Fruit fly (Drosophila melanogaster) whole organism, prepupa: ENCODE measurements around the gene Ance-3.

Experiments used
- Blimp-1 ChIP-seq: fragments of 200-800 bp; sonication (Bioruptor generic); optimal IDR thresholded peaks from 3 replicates; lab custom pipeline; 2017; ENCODE audit warnings: missing biosample characterization, missing genetic modification characterization, mild to moderate bottlenecking, moderate library complexity, missing genetic modification reagents
- CG10631 ChIP-seq: fragments of 200-800 bp; sonication (Bioruptor generic); optimal IDR thresholded peaks from 2 replicates; lab custom pipeline; 2016; ENCODE audit warnings: missing biosample characterization, missing genetic modification characterization
- CG10669 ChIP-seq: fragments of 200-800 bp; sonication (Bioruptor generic); optimal IDR thresholded peaks from 3 replicates; lab custom pipeline; 2018; ENCODE audit warnings: missing biosample characterization, mild to moderate bottlenecking, missing genetic modification characterization, moderate library complexity
- CG11294 ChIP-seq: fragments of 200-800 bp; sonication (Bioruptor generic); IDR thresholded peaks from 2 replicates; pipeline ENCODE4 v1.3.6; 2022; ENCODE audit warnings: missing biosample characterization, missing genetic modification characterization
- CG11762 ChIP-seq: fragments of 200-800 bp; sonication (Bioruptor generic); optimal IDR thresholded peaks from 3 replicates; lab custom pipeline; 2016; ENCODE audit warnings: missing biosample characterization, missing genetic modification characterization; ENCODE audit not compliant: insufficient read depth
- CG15336 ChIP-seq: fragments of 200-800 bp; sonication (Bioruptor generic); IDR thresholded peaks from 2 replicates; pipeline ENCODE4 v1.3.6; 2022; ENCODE audit warnings: missing biosample characterization, missing genetic modification characterization
- CG1621 ChIP-seq: fragments of 200-800 bp; sonication (Bioruptor generic); optimal IDR thresholded peaks from 3 replicates; lab custom pipeline; 2018; ENCODE audit warnings: missing biosample characterization, mild to moderate bottlenecking, missing genetic modification characterization
- CG16779 ChIP-seq: fragments of 200-800 bp; sonication (Bioruptor generic); optimal IDR thresholded peaks from 3 replicates; lab custom pipeline; 2017; ENCODE audit warnings: missing biosample characterization, mild to moderate bottlenecking, missing genetic modification characterization
- CG31627 ChIP-seq: fragments of 200-800 bp; sonication (Bioruptor generic); optimal IDR thresholded peaks from 3 replicates; lab custom pipeline; 2016; ENCODE audit warnings: missing biosample characterization, missing genetic modification characterization
- CG32006 ChIP-seq: fragments of 200-800 bp; sonication (Bioruptor generic); optimal IDR thresholded peaks from 3 replicates; lab custom pipeline; 2017; ENCODE audit warnings: missing biosample characterization, mild to moderate bottlenecking, missing genetic modification characterization
- CG34406 ChIP-seq: fragments of 200-800 bp; sonication (Bioruptor generic); optimal IDR thresholded peaks from 3 replicates; lab custom pipeline; 2016; ENCODE audit warnings: missing biosample characterization, missing genetic modification characterization
- CG3919 ChIP-seq: fragments of 200-800 bp; sonication (Bioruptor generic); optimal IDR thresholded peaks from 3 replicates; lab custom pipeline; 2016; ENCODE audit warnings: missing biosample characterization, missing genetic modification characterization
- CG6163 ChIP-seq: fragments of 200-800 bp; sonication (Bioruptor generic); IDR thresholded peaks from 3 replicates; pipeline ENCODE4 v1.3.6; 2022; ENCODE audit warnings: missing biosample characterization, missing genetic modification characterization
- CG6276 ChIP-seq: fragments of 200-800 bp; sonication (Bioruptor generic); optimal IDR thresholded peaks from 2 replicates; lab custom pipeline; 2017; ENCODE audit warnings: missing biosample characterization, mild to moderate bottlenecking, missing genetic modification characterization
- CG6792 ChIP-seq: fragments of 200-800 bp; sonication (Bioruptor generic); optimal IDR thresholded peaks from 3 replicates; lab custom pipeline; 2016; ENCODE audit warnings: missing biosample characterization, missing genetic modification characterization
- CG6808 ChIP-seq: fragments of 200-800 bp; sonication (Bioruptor generic); optimal IDR thresholded peaks from 3 replicates; lab custom pipeline; 2017; ENCODE audit warnings: missing biosample characterization, missing genetic modification characterization, mild to moderate bottlenecking, moderate library complexity, missing genetic modification reagents
- CG6854 ChIP-seq: fragments of 200-800 bp; sonication (Bioruptor generic); optimal IDR thresholded peaks from 2 replicates; lab custom pipeline; 2017; ENCODE audit warnings: missing biosample characterization, mild to moderate bottlenecking, missing genetic modification characterization
- CG7368 ChIP-seq: fragments of 200-800 bp; sonication (Bioruptor generic); optimal IDR thresholded peaks from 3 replicates; lab custom pipeline; 2016; ENCODE audit warnings: missing biosample characterization, missing genetic modification characterization
- CG8119 ChIP-seq: fragments of 200-800 bp; sonication (Bioruptor generic); IDR thresholded peaks from 3 replicates; pipeline ENCODE4 v1.3.6; 2022; ENCODE audit warnings: missing biosample characterization, missing genetic modification characterization
- CG8319 ChIP-seq: fragments of 200-800 bp; sonication (Bioruptor generic); optimal IDR thresholded peaks from 3 replicates; lab custom pipeline; 2016; ENCODE audit warnings: missing biosample characterization, missing genetic modification characterization
- CG8632 ChIP-seq: fragments of 200-800 bp; sonication (Bioruptor generic); optimal IDR thresholded peaks from 3 replicates; lab custom pipeline; 2016; ENCODE audit warnings: missing biosample characterization, missing genetic modification characterization
- CG9139 ChIP-seq: fragments of 200-800 bp; sonication (Bioruptor generic); optimal IDR thresholded peaks from 3 replicates; lab custom pipeline; 2017; ENCODE audit warnings: missing biosample characterization, mild to moderate bottlenecking, missing genetic modification characterization
- Eip75B ChIP-seq: fragments of 200-800 bp; sonication (Bioruptor generic); optimal IDR thresholded peaks from 3 replicates; lab custom pipeline; 2016; ENCODE audit warnings: missing biosample characterization, missing genetic modification characterization
- Eip78C ChIP-seq: fragments of 200-800 bp; sonication (Bioruptor generic); peaks from one replicate; lab custom pipeline; 2016; ENCODE audit warnings: missing biosample characterization, missing genetic modification characterization
- Eip93F ChIP-seq: fragments of 200-800 bp; sonication (Bioruptor generic); optimal IDR thresholded peaks from 2 replicates; lab custom pipeline; 2016; ENCODE audit warnings: missing biosample characterization, mild to moderate bottlenecking, missing genetic modification characterization
- Ets21C ChIP-seq: fragments of 200-800 bp; sonication (Bioruptor generic); optimal IDR thresholded peaks from 3 replicates; lab custom pipeline; 2016; ENCODE audit warnings: missing biosample characterization, missing genetic modification characterization
- Ets96B ChIP-seq: fragments of 200-800 bp; optimal IDR thresholded peaks from 2 replicates; lab custom pipeline; 2019; ENCODE audit warnings: missing biosample characterization, mild to moderate bottlenecking, missing genetic modification characterization, moderate library complexity
- Gug ChIP-seq: fragments of 200-800 bp; sonication (Bioruptor generic); IDR thresholded peaks from 2 replicates; pipeline ENCODE4 v1.3.6; 2022; ENCODE audit warnings: missing biosample characterization, missing genetic modification characterization
- Hr38 ChIP-seq: sonication (Bioruptor generic); optimal IDR thresholded peaks from 2 replicates; lab custom pipeline; 2016; ENCODE audit warnings: missing biosample characterization, missing genetic modification characterization
- Hr39 ChIP-seq: fragments of 200-800 bp; sonication (Bioruptor generic); optimal IDR thresholded peaks from 2 replicates; lab custom pipeline; 2016; ENCODE audit warnings: missing biosample characterization, missing genetic modification characterization
- Hr4 ChIP-seq: fragments of 200-800 bp; sonication (Bioruptor generic); optimal IDR thresholded peaks from 3 replicates; lab custom pipeline; 2016; ENCODE audit warnings: missing biosample characterization, missing genetic modification characterization
- Met ChIP-seq: fragments of 200-800 bp; sonication (Bioruptor generic); optimal IDR thresholded peaks from 3 replicates; lab custom pipeline; 2016; ENCODE audit warnings: missing biosample characterization, missing genetic modification characterization
- OdsH ChIP-seq: fragments of 200-800 bp; sonication (Bioruptor generic); optimal IDR thresholded peaks from 3 replicates; lab custom pipeline; 2016; ENCODE audit warnings: missing biosample characterization, missing genetic modification characterization
- Smox ChIP-seq: fragments of 200-800 bp; sonication (Bioruptor generic); optimal IDR thresholded peaks from 3 replicates; lab custom pipeline; 2016; ENCODE audit warnings: missing biosample characterization, missing genetic modification characterization
- Sox14 ChIP-seq: fragments of 200-800 bp; sonication (Bioruptor generic); optimal IDR thresholded peaks from 3 replicates; lab custom pipeline; 2016; ENCODE audit warnings: missing biosample characterization, missing genetic modification characterization
- Sox15 ChIP-seq: fragments of 200-800 bp; sonication (Bioruptor generic); optimal IDR thresholded peaks from 3 replicates; lab custom pipeline; 2016; ENCODE audit warnings: missing biosample characterization, missing genetic modification characterization
- achi ChIP-seq: fragments of 200-800 bp; sonication (Bioruptor generic); optimal IDR thresholded peaks from 3 replicates; lab custom pipeline; 2016; ENCODE audit warnings: missing biosample characterization, missing genetic modification characterization
- acj6 ChIP-seq: fragments of 200-800 bp; sonication (Bioruptor generic); optimal IDR thresholded peaks from 3 replicates; lab custom pipeline; 2016; ENCODE audit warnings: missing biosample characterization, missing genetic modification characterization
- cyc ChIP-seq: fragments of 200-800 bp; sonication (Bioruptor generic); optimal IDR thresholded peaks from 3 replicates; lab custom pipeline; 2016; ENCODE audit warnings: missing biosample characterization, missing genetic modification characterization
- dac ChIP-seq: fragments of 200-800 bp; sonication (Bioruptor generic); optimal IDR thresholded peaks from 2 replicates; lab custom pipeline; 2017; ENCODE audit warnings: missing biosample characterization, mild to moderate bottlenecking, missing genetic modification characterization
- eg ChIP-seq: fragments of 200-800 bp; sonication (Bioruptor generic); IDR thresholded peaks from 3 replicates; pipeline ENCODE4 v1.3.6; 2022; ENCODE audit warnings: missing biosample characterization, missing genetic modification characterization
- esn ChIP-seq: fragments of 200-800 bp; sonication (Bioruptor generic); optimal IDR thresholded peaks from 2 replicates; lab custom pipeline; 2016; ENCODE audit warnings: missing biosample characterization, mild to moderate bottlenecking, missing genetic modification characterization, moderate library complexity
- fd59A ChIP-seq: fragments of 200-800 bp; sonication (Bioruptor generic); optimal IDR thresholded peaks from 2 replicates; lab custom pipeline; 2017; ENCODE audit warnings: missing biosample characterization, mild to moderate bottlenecking, missing genetic modification characterization, missing genetic modification reagents
- fd85E ChIP-seq: fragments of 200-800 bp; sonication (Bioruptor generic); optimal IDR thresholded peaks from 3 replicates; lab custom pipeline; 2016; ENCODE audit warnings: missing biosample characterization, missing genetic modification characterization
- lz ChIP-seq: fragments of 200-800 bp; sonication (Bioruptor generic); optimal IDR thresholded peaks from 3 replicates; lab custom pipeline; 2016; ENCODE audit warnings: missing biosample characterization, missing genetic modification characterization
- net ChIP-seq: fragments of 200-800 bp; sonication (Bioruptor generic); optimal IDR thresholded peaks from 3 replicates; lab custom pipeline; 2016; ENCODE audit warnings: missing biosample characterization, missing genetic modification characterization
- pdm3 ChIP-seq: fragments of 200-800 bp; sonication (Bioruptor generic); optimal IDR thresholded peaks from 3 replicates; lab custom pipeline; 2016; ENCODE audit warnings: missing biosample characterization, missing genetic modification characterization
- spab ChIP-seq: fragments of 200-800 bp; sonication (Bioruptor generic); optimal IDR thresholded peaks from 2 replicates; lab custom pipeline; 2017; ENCODE audit warnings: missing biosample characterization, mild to moderate bottlenecking, missing genetic modification characterization, missing genetic modification reagents
- svp ChIP-seq: fragments of 200-800 bp; sonication (Bioruptor generic); peaks from one replicate; lab custom pipeline; 2016; ENCODE audit warnings: missing biosample characterization, missing genetic modification characterization
- topi ChIP-seq: fragments of 200-800 bp; sonication (Bioruptor generic); optimal IDR thresholded peaks from 3 replicates; lab custom pipeline; 2016; ENCODE audit warnings: missing biosample characterization, missing genetic modification characterization
- vri ChIP-seq: fragments of 200-800 bp; sonication (Bioruptor generic); optimal IDR thresholded peaks from 3 replicates; lab custom pipeline; 2016; ENCODE audit warnings: missing biosample characterization, mild to moderate bottlenecking, missing genetic modification characterization

The Ance-3 gene

dm6 chr2L:13931318-13931717 lies 16.8 kb downstream of the Ance-3 start, which contains the start of gene CG42711:
Gene CG42711, minus strand, starts transcription at chr2L:13931362.
- peak; percentile 69 for TF ChIP-seq Eip78C (GFP tag; lab: Kevin White, UChicago)
- no peak for TF ChIP-seq CG8319 (GFP tag; lab: Kevin White, UChicago)
- peak; percentile 81 for TF ChIP-seq CG15336 (GFP tag; lab: Robert Waterston, UW)
- TF ChIP-seq net (GFP tag; lab: Kevin White, UChicago): peak; percentile 18
- no peak for TF ChIP-seq vri (GFP tag; lab: Kevin White, UChicago)
- peak; percentile 18 for TF ChIP-seq achi (GFP tag; lab: Kevin White, UChicago)
- TF ChIP-seq OdsH (GFP tag; lab: Kevin White, UChicago): peak; percentile 50
- TF ChIP-seq eg (GFP tag; lab: Robert Waterston, UW): peak; percentile 78
- TF ChIP-seq CG6792 (GFP tag; lab: Kevin White, UChicago): peak; percentile 35
- TF ChIP-seq Hr38 (GFP tag; lab: Kevin White, UChicago): no peak
- peak; percentile 10 for TF ChIP-seq pdm3 (GFP tag; lab: Kevin White, UChicago)
- TF ChIP-seq CG11762 (GFP tag; lab: Kevin White, UChicago): no peak
- TF ChIP-seq fd59A (GFP tag; lab: Kevin White, UChicago): no peak
- peak; percentile 5 for TF ChIP-seq CG34406 (GFP tag; lab: Kevin White, UChicago)
- TF ChIP-seq topi: no peak
- TF ChIP-seq CG8632 (GFP tag; lab: Kevin White, UChicago): peak; percentile 38
- TF ChIP-seq CG7368 (GFP tag; lab: Kevin White, UChicago): no peak
- no peak for TF ChIP-seq Ets21C (GFP tag; lab: Kevin White, UChicago)
- TF ChIP-seq fd85E (GFP tag; lab: Kevin White, UChicago): no peak
- no peak for TF ChIP-seq CG9139
- no peak for TF ChIP-seq CG31627
- TF ChIP-seq lz (GFP tag; lab: Kevin White, UChicago): no peak
- TF ChIP-seq CG6854: no peak
- no peak for TF ChIP-seq spab (GFP tag; lab: Kevin White, UChicago)
- no peak for TF ChIP-seq Hr39 (GFP tag; lab: Kevin White, UChicago)
- no peak for TF ChIP-seq Smox
- no peak for TF ChIP-seq esn
- TF ChIP-seq Met (GFP tag; lab: Kevin White, UChicago): no peak
- TF ChIP-seq Sox14 (GFP tag; lab: Kevin White, UChicago): no peak
- peak; percentile 22; the same call in 1 of the 2 replicates for TF ChIP-seq CG11294
- peak; percentile 3 for TF ChIP-seq CG3919
- TF ChIP-seq dac (GFP tag; lab: Kevin White, UChicago): no peak
- TF ChIP-seq acj6: peak; percentile 37
- no peak for TF ChIP-seq CG6163 (GFP tag; lab: Robert Waterston, UW)
- peak; percentile 6 for TF ChIP-seq CG10669 (GFP tag; lab: Kevin White, UChicago)
- TF ChIP-seq CG10631 (GFP tag; lab: Kevin White, UChicago): peak; percentile 12
- TF ChIP-seq Ets96B (tag; lab: Kevin White, UChicago): no peak
- no peak for TF ChIP-seq Eip75B
- TF ChIP-seq svp (GFP tag; lab: Kevin White, UChicago): peak; percentile 57
- TF ChIP-seq CG1621 (tag; lab: Kevin White, UChicago): no peak
- TF ChIP-seq Gug (GFP tag; lab: Robert Waterston, UW): no peak
- TF ChIP-seq CG6808 (GFP tag; lab: Kevin White, UChicago): no peak
- no peak for TF ChIP-seq cyc (GFP tag; lab: Kevin White, UChicago)
- TF ChIP-seq Hr4 (GFP tag; lab: Kevin White, UChicago): peak; percentile 30
- TF ChIP-seq CG8119 (GFP tag; lab: Robert Waterston, UW): peak; percentile 73
- no peak for TF ChIP-seq Blimp-1
- TF ChIP-seq CG16779 (tag; lab: Kevin White, UChicago): no peak
- peak; percentile 34 for TF ChIP-seq CG6276 (GFP tag; lab: Kevin White, UChicago)
- no peak for TF ChIP-seq CG32006 (GFP tag; lab: Kevin White, UChicago)
- TF ChIP-seq Sox15: no peak
- TF ChIP-seq Eip93F (GFP tag; lab: Kevin White, UChicago): no peak
